Comparison of ENCODE assay signal across 1 fruit fly cellular context in the genomic region with DNA sequence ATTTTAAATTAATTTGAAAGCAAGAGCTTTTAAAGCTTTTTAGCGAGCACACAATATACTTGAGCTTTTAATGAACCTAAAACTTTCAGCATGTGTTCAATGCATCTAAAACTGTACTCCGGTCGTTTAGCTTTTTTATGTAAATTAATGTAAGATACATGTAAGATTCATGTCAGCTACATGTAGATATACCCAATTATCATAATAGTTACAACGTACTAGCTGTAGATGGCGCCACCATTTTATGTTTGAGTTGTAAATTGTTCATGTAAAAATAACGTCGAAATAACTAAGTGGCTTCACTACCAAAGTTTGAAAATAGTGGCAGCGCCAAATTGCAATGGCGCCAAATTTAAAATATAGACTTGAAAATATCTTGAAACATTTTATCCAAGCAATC.
TF ChIP-seq lines count a peak whose summit lies in the region.

No protein-coding gene starts in this region.

TF ChIP-seq in whole organism, embryonic, 481 proteins besides CTCF, POLR2A, EP300 and RAD21 (continued from another document):
- TF ChIP-seq gsb (GFP tag; IDR thresholded peaks at IDR 0.05; lab: Robert Waterston, UW) (no peak), CG31224 (GFP tag; IDR thresholded peaks at IDR 0.05; lab: Robert Waterston, UW) (no peak), kah (GFP tag; optimal IDR thresholded peaks at IDR 0.05; lab: Kevin White, UChicago) (no peak), Dp (GFP tag; optimal IDR thresholded peaks at IDR 0.05; lab: Kevin White, UChicago) (peak; percentile 99), ap (GFP tag; IDR thresholded peaks at IDR 0.05; lab: Robert Waterston, UW) (no peak), CG12071 (GFP tag; optimal IDR thresholded peaks at IDR 0.05; lab: Kevin White, UChicago) (no peak), Neu2 (GFP tag; optimal IDR thresholded peaks at IDR 0.05; lab: Kevin White, UChicago; ENCODE audit: borderline replicate concordance) (no peak), grau (tag; optimal IDR thresholded peaks at IDR 0.05; lab: Kevin White, UChicago) (peak; percentile 19), luna (GFP tag; optimal IDR thresholded peaks at IDR 0.05; lab: Kevin White, UChicago) (peak; percentile 27), ranshi (GFP tag; IDR thresholded peaks at IDR 0.05; lab: Robert Waterston, UW) (no peak), pzg (GFP tag; optimal IDR thresholded peaks at IDR 0.05; lab: Kevin White, UChicago) (peak; percentile 65), B-H2 (GFP tag; optimal IDR thresholded peaks at IDR 0.05; lab: Kevin White, UChicago) (peak; percentile 60), Max (GFP tag; optimal IDR thresholded peaks at IDR 0.05; lab: Kevin White, UChicago) (no peak), run (tag; optimal IDR thresholded peaks at IDR 0.05; lab: Kevin White, UChicago) (no peak), H2.0 (GFP tag; IDR thresholded peaks at IDR 0.05; lab: Robert Waterston, UW) (no peak), inv (GFP tag; IDR thresholded peaks at IDR 0.05; lab: Robert Waterston, UW; ENCODE audit: partially characterized antibody) (peak; percentile 38; the same call in 1 of the 2 replicates), stwl (tag; optimal IDR thresholded peaks at IDR 0.05; lab: Kevin White, UChicago) (peak; percentile 52), lab (GFP tag; optimal IDR thresholded peaks at IDR 0.05; lab: Kevin White, UChicago) (no peak), CG42726 (GFP tag; IDR thresholded peaks at IDR 0.05; lab: Robert Waterston, UW; ENCODE audit: partially characterized antibody) (peak; percentile 81), CG33557 (GFP tag; optimal IDR thresholded peaks at IDR 0.05; lab: Kevin White, UChicago) (no peak), TFAM (GFP tag; optimal IDR thresholded peaks at IDR 0.05; lab: Kevin White, UChicago) (no peak), CG3726 (GFP tag; IDR thresholded peaks at IDR 0.05; lab: Robert Waterston, UW) (no peak), knrl (GFP tag; IDR thresholded peaks at IDR 0.05; lab: Robert Waterston, UW; ENCODE audit: partially characterized antibody) (peak; percentile 73), sisA (GFP tag; IDR thresholded peaks at IDR 0.05; lab: Robert Waterston, UW) (no peak), Meics (GFP tag; optimal IDR thresholded peaks at IDR 0.05; lab: Kevin White, UChicago) (no peak), Dref (GFP tag; IDR thresholded peaks at IDR 0.05; lab: Robert Waterston, UW) (no peak), Mes4 (GFP tag; optimal IDR thresholded peaks at IDR 0.05; lab: Kevin White, UChicago) (no peak), pfk (GFP tag; optimal IDR thresholded peaks at IDR 0.05; lab: Kevin White, UChicago) (no peak), Doc3 (GFP tag; IDR thresholded peaks at IDR 0.05; lab: Robert Waterston, UW; ENCODE audit: partially characterized antibody) (no peak), CG15601 (tag; optimal IDR thresholded peaks at IDR 0.05; lab: Kevin White, UChicago) (peak; percentile 59), unc-4 (GFP tag; IDR thresholded peaks at IDR 0.05; lab: Robert Waterston, UW; ENCODE audit: partially characterized antibody) (no peak), sim (GFP tag; IDR thresholded peaks at IDR 0.05; lab: Robert Waterston, UW) (no peak), Ets97D (GFP tag; optimal IDR thresholded peaks at IDR 0.05; lab: Kevin White, UChicago) (peak; percentile 42), hkb (optimal IDR thresholded peaks at IDR 0.05; lab: Kevin White, UChicago) (no peak), hkb (GFP tag; IDR thresholded peaks at IDR 0.05; lab: Robert Waterston, UW) (no peak), Nf-YB (GFP tag; optimal IDR thresholded peaks at IDR 0.05; lab: Kevin White, UChicago) (no peak), CG6813 (GFP tag; optimal IDR thresholded peaks at IDR 0.05; lab: Kevin White, UChicago) (no peak), dati (GFP tag; IDR thresholded peaks at IDR 0.05; lab: Robert Waterston, UW) (no peak), CG4282 (GFP tag; optimal IDR thresholded peaks at IDR 0.05; lab: Kevin White, UChicago) (peak; percentile 24), CG15479 (GFP tag; optimal IDR thresholded peaks at IDR 0.05; lab: Kevin White, UChicago) (no peak), Dad (GFP tag; optimal IDR thresholded peaks at IDR 0.05; lab: Kevin White, UChicago) (peak; percentile 10), CG17829 (tag; optimal IDR thresholded peaks at IDR 0.05; lab: Kevin White, UChicago) (peak; percentile 30), Asciz (GFP tag; optimal IDR thresholded peaks at IDR 0.05; lab: Kevin White, UChicago) (no peak), insv (GFP tag; optimal IDR thresholded peaks at IDR 0.05; lab: Kevin White, UChicago) (peak in 1 of 2 experiments; percentile 38), prd (optimal IDR thresholded peaks at IDR 0.05; lab: Kevin White, UChicago) (peak in 1 of 2 experiments; percentile 34), prd (GFP tag; IDR thresholded peaks at IDR 0.05; lab: Robert Waterston, UW) (no peak), gem (tag; optimal IDR thresholded peaks at IDR 0.05; lab: Kevin White, UChicago) (peak; percentile 19), br (optimal IDR thresholded peaks at IDR 0.05; lab: Kevin White, UChicago) (no peak), slou (GFP tag; optimal IDR thresholded peaks at IDR 0.05; lab: Kevin White, UChicago) (peak; percentile 2), ftz-f1 (GFP tag; optimal IDR thresholded peaks at IDR 0.05; lab: Kevin White, UChicago) (no peak), Spps (tag; optimal IDR thresholded peaks at IDR 0.05; lab: Kevin White, UChicago) (no peak), E2f2 (GFP tag; IDR thresholded peaks at IDR 0.05; lab: Robert Waterston, UW) (peak; percentile 98), vvl (GFP tag; IDR thresholded peaks at IDR 0.05; lab: Robert Waterston, UW) (peak; percentile 96), Hmr (GFP tag; optimal IDR thresholded peaks at IDR 0.05; lab: Kevin White, UChicago) (peak; percentile 66), Fer3 (tag; optimal IDR thresholded peaks at IDR 0.05; lab: Kevin White, UChicago) (no peak), CoRest (tag; optimal IDR thresholded peaks at IDR 0.05; lab: Kevin White, UChicago) (peak; percentile 23), tap (tag; optimal IDR thresholded peaks at IDR 0.05; lab: Kevin White, UChicago) (no peak), Vsx1 (GFP tag; optimal IDR thresholded peaks at IDR 0.05; lab: Kevin White, UChicago) (peak; percentile 57), CG4404 (GFP tag; IDR thresholded peaks at IDR 0.05; lab: Robert Waterston, UW) (no peak), Bgb (GFP tag; IDR thresholded peaks at IDR 0.05; lab: Robert Waterston, UW; ENCODE audit: partially characterized antibody) (peak; percentile 85), CG6654 (GFP tag; optimal IDR thresholded peaks at IDR 0.05; lab: Kevin White, UChicago) (peak; percentile 99), CG12104 (GFP tag; optimal IDR thresholded peaks at IDR 0.05; lab: Kevin White, UChicago) (no peak), Ets65A (GFP tag; lab: Kevin White, UChicago) (no peak), al (GFP tag; IDR thresholded peaks at IDR 0.05; lab: Robert Waterston, UW) (no peak), wdn (GFP tag; IDR thresholded peaks at IDR 0.05; lab: Robert Waterston, UW) (no peak), toy (GFP tag; IDR thresholded peaks at IDR 0.05; lab: Robert Waterston, UW) (no peak), CG8281 (tag; optimal IDR thresholded peaks at IDR 0.05; lab: Kevin White, UChicago) (no peak), CG7928 (GFP tag; optimal IDR thresholded peaks at IDR 0.05; lab: Kevin White, UChicago) (no peak), Eip74EF (GFP tag; optimal IDR thresholded peaks at IDR 0.05; lab: Kevin White, UChicago) (peak in 1 of 2 experiments; percentile 30), gfzf (GFP tag; optimal IDR thresholded peaks at IDR 0.05; lab: Kevin White, UChicago) (peak; percentile 19), grn (GFP tag; optimal IDR thresholded peaks at IDR 0.05; lab: Kevin White, UChicago) (no peak), CG10654 (GFP tag; optimal IDR thresholded peaks at IDR 0.05; lab: Kevin White, UChicago) (no peak), scrt (GFP tag; optimal IDR thresholded peaks at IDR 0.05; lab: Kevin White, UChicago) (no peak), Dip3 (GFP tag; optimal IDR thresholded peaks at IDR 0.05; lab: Kevin White, UChicago) (no peak), nau (GFP tag; optimal IDR thresholded peaks at IDR 0.05; lab: Kevin White, UChicago) (peak; percentile 44), phol (tag; optimal IDR thresholded peaks at IDR 0.05; lab: Kevin White, UChicago) (peak; percentile 27), Dbx (GFP tag; IDR thresholded peaks at IDR 0.05; lab: Robert Waterston, UW) (peak; percentile 62), CrebB (tag; optimal IDR thresholded peaks at IDR 0.05; lab: Kevin White, UChicago) (no peak), CG17385 (GFP tag; optimal IDR thresholded peaks at IDR 0.05; lab: Kevin White, UChicago) (no peak), CG6272 (GFP tag; IDR thresholded peaks at IDR 0.05; lab: Robert Waterston, UW) (no peak), Sry-β (GFP tag; optimal IDR thresholded peaks at IDR 0.05; lab: Kevin White, UChicago) (no peak), lbe (GFP tag; optimal IDR thresholded peaks at IDR 0.05; lab: Kevin White, UChicago) (peak; percentile 66), wor (GFP tag; IDR thresholded peaks at IDR 0.05; lab: Robert Waterston, UW) (no peak), CG16779 (GFP tag; IDR thresholded peaks at IDR 0.05; lab: Robert Waterston, UW) (no peak), pnt (GFP tag; optimal IDR thresholded peaks at IDR 0.05; lab: Kevin White, UChicago) (no peak), CG12744 (GFP tag; optimal IDR thresholded peaks at IDR 0.05; lab: Kevin White, UChicago) (peak; percentile 18), CG12155 (GFP tag; optimal IDR thresholded peaks at IDR 0.05; lab: Kevin White, UChicago) (peak; percentile 22), da (GFP tag; optimal IDR thresholded peaks at IDR 0.05; lab: Kevin White, UChicago) (no peak), Nf-YC (tag; optimal IDR thresholded peaks at IDR 0.05; lab: Kevin White, UChicago) (no peak), CG43689 (GFP tag; IDR thresholded peaks at IDR 0.05; lab: Robert Waterston, UW) (no peak), CG2120 (GFP tag; optimal IDR thresholded peaks at IDR 0.05; lab: Kevin White, UChicago) (peak; percentile 50), CG11560 (tag; IDR thresholded peaks at IDR 0.05; lab: Robert Waterston, UW) (no peak; the same call in 2 of the 3 replicates), ci (GFP tag; IDR thresholded peaks at IDR 0.05; lab: Robert Waterston, UW) (no peak; the same call in 2 of the 3 replicates), sima (GFP tag; optimal IDR thresholded peaks at IDR 0.05; lab: Kevin White, UChicago) (no peak), CG10565 (GFP tag; optimal IDR thresholded peaks at IDR 0.05; lab: Kevin White, UChicago) (no peak), ems (GFP tag; optimal IDR thresholded peaks at IDR 0.05; lab: Kevin White, UChicago) (no peak), Gug (GFP tag; IDR thresholded peaks at IDR 0.05; lab: Robert Waterston, UW) (no peak), Fer1 (GFP tag; optimal IDR thresholded peaks at IDR 0.05; lab: Kevin White, UChicago) (peak; percentile 5), PHDP (tag; optimal IDR thresholded peaks at IDR 0.05; lab: Kevin White, UChicago) (peak; percentile 8), Antp (GFP tag; optimal IDR thresholded peaks at IDR 0.05; lab: Kevin White, UChicago) (no peak), ERR (GFP tag; optimal IDR thresholded peaks at IDR 0.05; lab: Kevin White, UChicago) (peak; percentile 9), az2 (GFP tag; optimal IDR thresholded peaks at IDR 0.05; lab: Kevin White, UChicago) (no peak), vnd (GFP tag; IDR thresholded peaks at IDR 0.05; lab: Robert Waterston, UW; ENCODE audit: partially characterized antibody) (no peak), ken (GFP tag; IDR thresholded peaks at IDR 0.05; lab: Robert Waterston, UW) (peak; percentile 7; the same call in 1 of the 3 replicates), CG16863 (GFP tag; optimal IDR thresholded peaks at IDR 0.05; lab: Kevin White, UChicago) (no peak), MBD-R2 (GFP tag; IDR thresholded peaks at IDR 0.05; lab: Robert Waterston, UW) (no peak), jumu (GFP tag; optimal IDR thresholded peaks at IDR 0.05; lab: Kevin White, UChicago) (no peak), cad (GFP tag; optimal IDR thresholded peaks at IDR 0.05; lab: Kevin White, UChicago) (peak; percentile 15), chm (GFP tag; IDR thresholded peaks at IDR 0.05; lab: Robert Waterston, UW) (no peak), CG17568 (GFP tag; optimal IDR thresholded peaks at IDR 0.05; lab: Kevin White, UChicago) (no peak), CG14441 (GFP tag; IDR thresholded peaks at IDR 0.05; lab: Robert Waterston, UW) (no peak), CG18476 (GFP tag; optimal IDR thresholded peaks at IDR 0.05; lab: Kevin White, UChicago) (no peak), CG15269 (tag; optimal IDR thresholded peaks at IDR 0.05; lab: Kevin White, UChicago) (no peak), z (GFP tag; IDR thresholded peaks at IDR 0.05; lab: Robert Waterston, UW) (no peak), Side (GFP tag; optimal IDR thresholded peaks at IDR 0.05; lab: Kevin White, UChicago) (no peak), CG8944 (GFP tag; optimal IDR thresholded peaks at IDR 0.05; lab: Kevin White, UChicago) (no peak), Rfx (GFP tag; IDR thresholded peaks at IDR 0.05; lab: Robert Waterston, UW) (peak; percentile 60), Nf-YA (GFP tag; IDR thresholded peaks at IDR 0.05; lab: Robert Waterston, UW) (no peak)
